Fruit fly (Drosophila melanogaster) whole organism, wandering third instar larva: ENCODE data around the gene CG17717.

Source experiments
- Abd-B ChIP-seq: fragments of >200 bp; optimal IDR thresholded peaks from 2 replicates; lab custom pipeline; 2017; ENCODE audit warnings: missing biosample characterization, missing genetic modification characterization
- CG9705 ChIP-seq: fragments of 200-800 bp; sonication (Bioruptor generic); optimal IDR thresholded peaks from 2 replicates; lab custom pipeline; 2018; ENCODE audit warnings: missing biosample characterization, mild to moderate bottlenecking, missing genetic modification characterization
- Hr78 ChIP-seq: fragments of >200 bp; optimal IDR thresholded peaks from 2 replicates; lab custom pipeline; 2017; ENCODE audit warnings: missing biosample characterization, missing genetic modification characterization
- Myc ChIP-seq: fragments of >200 bp; optimal IDR thresholded peaks from 2 replicates; lab custom pipeline; 2017
- OdsH ChIP-seq: fragments of 200-800 bp; sonication (Bioruptor generic); optimal IDR thresholded peaks from 2 replicates; lab custom pipeline; 2016; ENCODE audit warnings: missing biosample characterization, mild to moderate bottlenecking, missing genetic modification characterization
- Vsx2 ChIP-seq: fragments of 200-300, 225-300 bp; sonication (Bioruptor generic); optimal IDR thresholded peaks from 2 replicates; lab custom pipeline; 2018; ENCODE audit warnings: missing biosample characterization, missing genetic modification characterization; ENCODE audit not compliant: partially characterized antibody
- brk ChIP-seq: fragments of 200-800 bp; sonication (Bioruptor generic); optimal IDR thresholded peaks from 2 replicates; lab custom pipeline; 2016; ENCODE audit warnings: missing biosample characterization, mild to moderate bottlenecking, missing genetic modification characterization
- jim ChIP-seq: fragments of 175-275, 200-325 bp; sonication (Bioruptor generic); optimal IDR thresholded peaks from 2 replicates; lab custom pipeline; 2016; ENCODE audit warnings: missing biosample characterization, mild to moderate bottlenecking, missing genetic modification characterization
- psq ChIP-seq: fragments of 200-800 bp; sonication (Bioruptor generic); optimal IDR thresholded peaks from 3 replicates; lab custom pipeline; 2017; ENCODE audit warnings: missing biosample characterization, mild to moderate bottlenecking, missing genetic modification characterization, moderate library complexity
- usp ChIP-seq: fragments of >200 bp; optimal IDR thresholded peaks from 2 replicates; lab custom pipeline; 2017; ENCODE audit warnings: missing biosample characterization, missing genetic modification characterization

dm6 chrX:6545862-6546270, 43.2 kb upstream of the CG17717 start:
- TF ChIP-seq OdsH (GFP tag; lab: Kevin White, UChicago) = no peak
- no peak for TF ChIP-seq Vsx2
- no peak for TF ChIP-seq Myc (lab: Kevin White, UChicago)
- no peak for TF ChIP-seq brk
- TF ChIP-seq psq (GFP tag; lab: Kevin White, UChicago) = no peak
- TF ChIP-seq Abd-B (GFP tag; lab: Kevin White, UChicago) = no peak
- TF ChIP-seq jim (GFP tag; lab: Kevin White, UChicago) = no peak
- no peak for TF ChIP-seq CG9705 (GFP tag; lab: Kevin White, UChicago)
- no peak for TF ChIP-seq usp (GFP tag; lab: Kevin White, UChicago)
- TF ChIP-seq Hr78 (GFP tag; lab: Kevin White, UChicago) = no peak
